Worm (Caenorhabditis elegans): ENCODE measurements around the gene srbc-5.

- no peak for TF ChIP-seq hnd-1 (tag; optimal IDR thresholded peaks at IDR 0.05)
- TF ChIP-seq pes-1 (GFP tag; IDR thresholded peaks at IDR 0.05), result no peak
- TF ChIP-seq ama-1 (optimal IDR thresholded peaks at IDR 0.05), result no peak
- TF ChIP-seq tbx-11 (GFP tag; IDR thresholded peaks at IDR 0.05), result no peak
- no peak for TF ChIP-seq flt-1 (GFP tag; IDR thresholded peaks at IDR 0.05)
- TF ChIP-seq tbx-37 (GFP tag; conservative IDR thresholded peaks at IDR 0.05), result no peak
- no peak for TF ChIP-seq ceh-36 (tag; optimal IDR thresholded peaks at IDR 0.05)
- TF ChIP-seq sea-1 (GFP tag; conservative IDR thresholded peaks at IDR 0.05), result no peak
- TF ChIP-seq B0310.2 (tag; optimal IDR thresholded peaks at IDR 0.05), result no peak
- no peak for TF ChIP-seq tra-4 (tag; optimal IDR thresholded peaks at IDR 0.05)
- no peak for TF ChIP-seq aly-1 (tag; optimal IDR thresholded peaks at IDR 0.05)
- no peak for TF ChIP-seq ets-7 (tag; optimal IDR thresholded peaks at IDR 0.05)
These were observed 23.6 kb upstream of the srbc-5 start, which contains the start of the genes K08D9.9 and str-16 for ce11 chrV:3236610-3237009.

Data from whole organism, early embryonic.